Fruit fly (Drosophila melanogaster) whole organism, pupa: ENCODE results near the gene CG4982.

Experiments
- CG12605 ChIP-seq: fragments of 200-800 bp; sonication (Bioruptor generic); IDR thresholded peaks from 2 replicates; pipeline ENCODE4 v1.3.6; 2022; ENCODE audit warnings: missing biosample characterization, missing genetic modification characterization
- CG17806 ChIP-seq: fragments of 200-800 bp; sonication (Bioruptor generic); optimal IDR thresholded peaks from 2 replicates; lab custom pipeline; 2018; ENCODE audit warnings: missing biosample characterization, mild to moderate bottlenecking, missing genetic modification characterization, moderate library complexity
- CG32121 ChIP-seq: fragments of 200-800 bp; sonication (Bioruptor generic); IDR thresholded peaks from 2 replicates; pipeline ENCODE4 v1.3.6; 2022; ENCODE audit warnings: missing biosample characterization, missing genetic modification characterization
- CG34367 ChIP-seq: fragments of 200-800 bp; sonication (Bioruptor generic); optimal IDR thresholded peaks from 2 replicates; lab custom pipeline; 2018; ENCODE audit warnings: missing biosample characterization, mild to moderate bottlenecking, missing genetic modification characterization
- CG8159 ChIP-seq: fragments of 200-800 bp; sonication (Bioruptor generic); optimal IDR thresholded peaks from 3 replicates; lab custom pipeline; 2018; ENCODE audit warnings: missing biosample characterization, mild to moderate bottlenecking, missing genetic modification characterization, moderate library complexity
- Pif1B ChIP-seq: fragments of 200-800 bp; sonication (Bioruptor generic); optimal IDR thresholded peaks from 3 replicates; lab custom pipeline; 2016; ENCODE audit warnings: missing biosample characterization, missing genetic modification characterization
- gl ChIP-seq: fragments of 200-800 bp; sonication (Bioruptor generic); optimal IDR thresholded peaks from 2 replicates; lab custom pipeline; 2018; ENCODE audit warnings: missing biosample characterization, mild to moderate bottlenecking, missing genetic modification characterization

- TF ChIP-seq Pif1B (GFP tag; lab: Kevin White, UChicago) (no peak), CG32121 (GFP tag; lab: Robert Waterston, UW) (no peak), CG12605 (GFP tag; lab: Robert Waterston, UW) (no peak), CG34367 (no peak), gl (no peak), CG17806 (tag; lab: Kevin White, UChicago) (no peak), CG8159 (tag; lab: Kevin White, UChicago) (no peak)
Observed at dm6 chr3L:16279987-16280454, 21.2 kb upstream of the CG4982 start, which contains the start of gene CG13064.
